Fruit fly (Drosophila melanogaster) whole organism, embryonic: ENCODE data around the gene CG32440.
A peak's percentile ranks its signal among the peaks of the same experiment; 100 is the strongest.

ENCODE experiments used
- Atf6 ChIP-seq: fragments of 200-800 bp; sonication (Bioruptor generic); IDR thresholded peaks from 2 replicates; pipeline ENCODE4 v1.3.6; 2022; ENCODE audit warnings: missing biosample characterization, missing genetic modification characterization
- Bdp1 ChIP-seq: fragments of 200-800 bp; sonication (Bioruptor generic); optimal IDR thresholded peaks from 3 replicates; lab custom pipeline; 2016; ENCODE audit warnings: missing biosample characterization, missing genetic modification characterization
- Blimp-1 ChIP-seq: fragments of 200-800 bp; sonication (Bioruptor generic); optimal IDR thresholded peaks from 3 replicates; lab custom pipeline; 2018; ENCODE audit warnings: missing biosample characterization, missing genetic modification characterization, mild to moderate bottlenecking, moderate library complexity, missing genetic modification reagents
- Bteb2 ChIP-seq: fragments of 200-800 bp; sonication (Bioruptor generic); optimal IDR thresholded peaks from 2 replicates; lab custom pipeline; 2016; ENCODE audit warnings: missing biosample characterization, missing genetic modification characterization
- CG10209 ChIP-seq: fragments of 200-800 bp; sonication (Bioruptor generic); optimal IDR thresholded peaks from 3 replicates; lab custom pipeline; 2017; ENCODE audit warnings: missing biosample characterization, mild to moderate bottlenecking, missing genetic modification characterization, missing genetic modification reagents
- CG10462 ChIP-seq: fragments of 200-800 bp; sonication (Bioruptor generic); optimal IDR thresholded peaks from 2 replicates; lab custom pipeline; 2016; ENCODE audit warnings: missing biosample characterization, missing genetic modification characterization
- CG12071 ChIP-seq: fragments of 200-800 bp; sonication (Bioruptor generic); optimal IDR thresholded peaks from 3 replicates; lab custom pipeline; 2018; ENCODE audit warnings: missing biosample characterization, mild to moderate bottlenecking, missing genetic modification characterization
- CG13424 ChIP-seq: fragments of 200-800 bp; sonication (Bioruptor generic); optimal IDR thresholded peaks from 2 replicates; lab custom pipeline; 2019; ENCODE audit warnings: missing biosample characterization, mild to moderate bottlenecking, missing genetic modification characterization, moderate library complexity
- CG15073 ChIP-seq: fragments of 200-800 bp; sonication (Bioruptor generic); optimal IDR thresholded peaks from 2 replicates; lab custom pipeline; 2016; ENCODE audit warnings: missing biosample characterization, missing genetic modification characterization
- CG1603 ChIP-seq: fragments of 200-800 bp; sonication (Bioruptor generic); optimal IDR thresholded peaks from 2 replicates; lab custom pipeline; 2019; ENCODE audit warnings: missing biosample characterization, mild to moderate bottlenecking, missing genetic modification characterization, moderate library complexity
- CG17385 ChIP-seq: fragments of 200-800 bp; sonication (Bioruptor generic); optimal IDR thresholded peaks from 3 replicates; lab custom pipeline; 2018; ENCODE audit warnings: missing biosample characterization, mild to moderate bottlenecking, missing genetic modification characterization
- CG17829 ChIP-seq: fragments of 200-800 bp; optimal IDR thresholded peaks from 2 replicates; lab custom pipeline; 2019; ENCODE audit warnings: missing biosample characterization, mild to moderate bottlenecking, missing genetic modification characterization, moderate library complexity
- CG1832 ChIP-seq: fragments of 200-800 bp; sonication (Bioruptor generic); optimal IDR thresholded peaks from 2 replicates; lab custom pipeline; 2017; ENCODE audit warnings: missing biosample characterization, mild to moderate bottlenecking, missing genetic modification characterization, inconsistent platforms
- CG18599 ChIP-seq: fragments of 200-800 bp; sonication (Bioruptor generic); optimal IDR thresholded peaks from 3 replicates; lab custom pipeline; 2017; ENCODE audit warnings: missing biosample characterization, missing genetic modification characterization, mild to moderate bottlenecking, moderate library complexity, missing genetic modification reagents
- CG31365 ChIP-seq: fragments of 200-800 bp; sonication (Bioruptor generic); optimal IDR thresholded peaks from 2 replicates; lab custom pipeline; 2018; ENCODE audit warnings: missing biosample characterization, mild to moderate bottlenecking, missing genetic modification characterization
- CG42726 ChIP-seq: fragments of 200-800 bp; sonication (Bioruptor generic); IDR thresholded peaks from 2 replicates; pipeline ENCODE4 v1.3.6; 2022; ENCODE audit warnings: missing biosample characterization, missing genetic modification characterization; ENCODE audit not compliant: partially characterized antibody
- CG4617 ChIP-seq: fragments of 200-800 bp; sonication (Bioruptor generic); optimal IDR thresholded peaks from 3 replicates; lab custom pipeline; 2016; ENCODE audit warnings: missing biosample characterization, missing genetic modification characterization, borderline replicate concordance
- CG4730 ChIP-seq: fragments of 200-800 bp; sonication (Bioruptor generic); IDR thresholded peaks from 2 replicates; pipeline ENCODE4 v1.3.6; 2022; ENCODE audit warnings: missing biosample characterization, missing genetic modification characterization
- CG6272 ChIP-seq: fragments of 200-800 bp; sonication (Bioruptor generic); IDR thresholded peaks from 2 replicates; pipeline ENCODE4 v1.3.6; 2022; ENCODE audit warnings: missing biosample characterization, missing genetic modification characterization
- CG7271 ChIP-seq: fragments of 200-800 bp; sonication (Bioruptor generic); optimal IDR thresholded peaks from 2 replicates; lab custom pipeline; 2018; ENCODE audit warnings: missing biosample characterization, mild to moderate bottlenecking, missing genetic modification characterization, moderate library complexity
- CG8765 ChIP-seq: fragments of 200-800 bp; sonication (Bioruptor generic); IDR thresholded peaks from 2 replicates; pipeline ENCODE4 v1.3.6; 2022; ENCODE audit warnings: missing biosample characterization, missing genetic modification characterization
- CG9609 ChIP-seq: fragments of 200-800 bp; sonication (Bioruptor generic); optimal IDR thresholded peaks from 3 replicates; lab custom pipeline; 2016; ENCODE audit warnings: missing biosample characterization, missing genetic modification characterization
- CG9876 ChIP-seq: fragments of 200-800 bp; sonication (Bioruptor generic); optimal IDR thresholded peaks from 2 replicates; lab custom pipeline; 2016; ENCODE audit warnings: missing biosample characterization, missing genetic modification characterization
- D19B ChIP-seq: fragments of 200-800 bp; sonication (Bioruptor generic); optimal IDR thresholded peaks from 2 replicates; lab custom pipeline; 2017; ENCODE audit warnings: missing biosample characterization, mild to moderate bottlenecking, missing genetic modification characterization
- E2f2 ChIP-seq: fragments of 200-800 bp; sonication (Bioruptor generic); IDR thresholded peaks from 2 replicates; pipeline ENCODE4 v1.3.6; 2022; ENCODE audit warnings: missing biosample characterization, missing genetic modification characterization
- Ets65A ChIP-seq: fragments of 200-800 bp; sonication (Bioruptor generic); peaks from one replicate; lab custom pipeline; 2016; ENCODE audit warnings: missing biosample characterization, missing genetic modification characterization
- Fer1 ChIP-seq: fragments of 200-800 bp; sonication (Bioruptor generic); optimal IDR thresholded peaks from 2 replicates; lab custom pipeline; 2017; ENCODE audit warnings: missing biosample characterization, mild to moderate bottlenecking, missing genetic modification characterization
- H2.0 ChIP-seq: fragments of 200-800 bp; sonication (Bioruptor generic); IDR thresholded peaks from 2 replicates; pipeline ENCODE4 v1.3.6; 2022; ENCODE audit warnings: missing biosample characterization, missing genetic modification characterization
- HmgZ ChIP-seq: fragments of 200-800 bp; sonication (Bioruptor generic); optimal IDR thresholded peaks from 2 replicates; lab custom pipeline; 2018; ENCODE audit warnings: missing biosample characterization, mild to moderate bottlenecking, missing genetic modification characterization
- Hr51 ChIP-seq, 2 experiments: fragments of 200-800 bp; sonication (Bioruptor generic); optimal IDR thresholded peaks; 2 replicates in 1 of 2; 3 replicates in 1 of 2; lab custom pipeline; 2016 to 2018; ENCODE audit warnings: missing biosample characterization in 2 of 2, missing genetic modification characterization in 2 of 2, mild to moderate bottlenecking in 1 of 2, moderate library complexity in 1 of 2
- Mad ChIP-seq: fragments of 200-800 bp; sonication (Bioruptor generic); optimal IDR thresholded peaks from 2 replicates; lab custom pipeline; 2016; ENCODE audit warnings: missing biosample characterization, missing genetic modification characterization
- Oli ChIP-seq: fragments of 200-800 bp; sonication (Bioruptor generic); optimal IDR thresholded peaks from 2 replicates; lab custom pipeline; 2018; ENCODE audit warnings: missing biosample characterization, mild to moderate bottlenecking, missing genetic modification characterization, moderate library complexity
- Trl ChIP-seq, 3 experiments: fragments of >200 bp in 2 of 3; fragments of 200-800 bp in 1 of 3; sonication (Bioruptor generic) in 1 of 3; optimal IDR thresholded peaks; 2 replicates in 1 of 3; 3 replicates in 2 of 3; lab custom pipeline; 2016 to 2017; ENCODE audit warnings: missing biosample characterization in 1 of 3, missing genetic modification characterization in 1 of 3
- Xrp1 ChIP-seq: fragments of 200-800 bp; sonication (Bioruptor generic); IDR thresholded peaks from 2 replicates; pipeline ENCODE4 v1.3.6; 2022; ENCODE audit warnings: missing biosample characterization, missing genetic modification characterization
- amos ChIP-seq: fragments of 200-800 bp; sonication (Bioruptor generic); IDR thresholded peaks from 2 replicates; pipeline ENCODE4 v1.3.6; 2022; ENCODE audit warnings: missing biosample characterization, missing genetic modification characterization; ENCODE audit not compliant: partially characterized antibody
- chinmo ChIP-seq: fragments of 200-800 bp; sonication (Bioruptor generic); IDR thresholded peaks from 4 replicates; pipeline ENCODE4 v1.3.6; 2022; ENCODE audit warnings: missing biosample characterization, missing genetic modification characterization; ENCODE audit not compliant: partially characterized antibody
- chn ChIP-seq: fragments of 200-800 bp; sonication (Bioruptor generic); optimal IDR thresholded peaks from 2 replicates; lab custom pipeline; 2016; ENCODE audit warnings: missing biosample characterization, missing genetic modification characterization
- dmrt99B ChIP-seq: fragments of 200-800 bp; sonication (Bioruptor generic); optimal IDR thresholded peaks from 2 replicates; lab custom pipeline; 2018; ENCODE audit warnings: missing biosample characterization, mild to moderate bottlenecking, missing genetic modification characterization, moderate library complexity
- eyg ChIP-seq: fragments of 200-800 bp; sonication (Bioruptor generic); optimal IDR thresholded peaks from 3 replicates; lab custom pipeline; 2016; ENCODE audit warnings: missing biosample characterization, missing genetic modification characterization
- ftz-f1 ChIP-seq: fragments of 200-800 bp; sonication (Bioruptor generic); optimal IDR thresholded peaks from 2 replicates; lab custom pipeline; 2016; ENCODE audit warnings: missing biosample characterization, missing genetic modification characterization
- gce ChIP-seq: fragments of 200-800 bp; sonication (Bioruptor generic); IDR thresholded peaks from 3 replicates; pipeline ENCODE4 v1.3.6; 2022; ENCODE audit warnings: missing biosample characterization, missing genetic modification characterization
- gem ChIP-seq: fragments of 200-800 bp; sonication (Bioruptor generic); optimal IDR thresholded peaks from 2 replicates; lab custom pipeline; 2019; ENCODE audit warnings: missing biosample characterization, mild to moderate bottlenecking, missing genetic modification characterization, moderate library complexity
- kni ChIP-seq: fragments of 200-800 bp; sonication (Bioruptor generic); optimal IDR thresholded peaks from 3 replicates; lab custom pipeline; 2017; ENCODE audit warnings: mild to moderate bottlenecking, missing biosample characterization, missing genetic modification reagents, missing genetic modification characterization
- luna ChIP-seq: fragments of 200-800 bp; sonication (Bioruptor generic); optimal IDR thresholded peaks from 2 replicates; lab custom pipeline; 2016; ENCODE audit warnings: missing biosample characterization, missing genetic modification characterization
- mirr ChIP-seq: fragments of 200-800 bp; sonication (Bioruptor generic); optimal IDR thresholded peaks from 3 replicates; lab custom pipeline; 2018; ENCODE audit warnings: missing biosample characterization, mild to moderate bottlenecking, missing genetic modification characterization
- nom ChIP-seq: fragments of 200-800 bp; sonication (Bioruptor generic); optimal IDR thresholded peaks from 2 replicates; lab custom pipeline; 2017; ENCODE audit warnings: missing biosample characterization, missing genetic modification characterization, mild to moderate bottlenecking, moderate library complexity, missing genetic modification reagents
- pb ChIP-seq: fragments of 200-800 bp; sonication (Bioruptor generic); optimal IDR thresholded peaks from 3 replicates; lab custom pipeline; 2016; ENCODE audit warnings: missing biosample characterization, missing genetic modification characterization
- psq ChIP-seq: fragments of 200-800 bp; sonication (Bioruptor generic); optimal IDR thresholded peaks from 2 replicates; lab custom pipeline; 2017; ENCODE audit warnings: missing biosample characterization, missing genetic modification characterization
- yki ChIP-seq: fragments of >200 bp; optimal IDR thresholded peaks from 3 replicates; lab custom pipeline; 2018

The CG32440 gene

DNA sequence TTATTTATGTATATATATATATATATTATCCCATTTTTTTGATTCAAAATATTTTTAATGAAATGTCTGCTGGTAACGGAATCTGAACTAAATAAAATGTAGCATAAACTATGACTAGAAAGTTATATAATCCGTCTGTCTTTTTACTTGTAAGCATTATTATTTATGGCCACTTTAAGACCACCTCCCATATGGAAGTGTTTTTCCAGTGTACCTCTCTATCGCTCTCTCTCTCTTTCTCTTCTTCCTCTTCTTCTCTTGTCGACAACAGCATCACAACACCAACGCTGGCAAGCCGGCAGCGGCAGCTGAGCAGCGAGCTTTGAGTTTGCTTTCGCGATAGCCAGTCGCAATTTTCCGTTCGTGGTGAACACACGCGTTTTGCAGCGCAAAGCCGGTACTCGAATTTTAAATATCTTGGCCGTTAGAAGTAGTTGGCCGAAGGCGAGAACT lies 22.2 kb downstream of the CG32440 start, which contains the start of gene rgn (continued):
- TF ChIP-seq luna (GFP tag; lab: Kevin White, UChicago) (peak; percentile 52), CG15073 (GFP tag; lab: Kevin White, UChicago) (no peak), CG12071 (GFP tag; lab: Kevin White, UChicago) (peak; percentile 53), CG7271 (no peak), CG1603 (peak; percentile 52), Mad (GFP tag; lab: Kevin White, UChicago) (no peak), CG10209 (peak; percentile 82), ftz-f1 (GFP tag; lab: Kevin White, UChicago) (peak; percentile 7), CG42726 (GFP tag; lab: Robert Waterston, UW) (peak; percentile 37; the same call in 1 of the 2 replicates), chn (GFP tag; lab: Kevin White, UChicago) (no peak), Bdp1 (GFP tag; lab: Kevin White, UChicago) (peak; percentile 7), Blimp-1 (GFP tag; lab: Kevin White, UChicago) (peak; percentile 43), gem (tag; lab: Kevin White, UChicago) (peak; percentile 90), Bteb2 (GFP tag; lab: Kevin White, UChicago) (peak; percentile 23), D19B (GFP tag; lab: Kevin White, UChicago) (peak; percentile 77), Hr51 (GFP tag; optimal IDR thresholded peaks at IDR 0.05; lab: Kevin White, UChicago) (peak in 1 of 2 experiments; percentile 88), eyg (peak; percentile 64), yki (lab: Kevin White, UChicago) (no peak), Trl (optimal IDR thresholded peaks at IDR 0.05; lab: Kevin White, UChicago) (peak; percentile 36 to 86), Trl (GFP tag; optimal IDR thresholded peaks at IDR 0.05; lab: Kevin White, UChicago) (peak; percentile 57), kni (GFP tag; lab: Kevin White, UChicago) (no peak), dmrt99B (tag; lab: Kevin White, UChicago) (peak; percentile 84), pb (GFP tag; lab: Kevin White, UChicago) (peak; percentile 60), gce (0 out of 3 replicates have a peak, but pooled peaks have one; percentile 31), chinmo (GFP tag; lab: Robert Waterston, UW) (peak; percentile 87), amos (GFP tag; lab: Robert Waterston, UW) (no peak; the same call in 1 of the 2 replicates), CG31365 (tag; lab: Kevin White, UChicago) (no peak), CG9876 (GFP tag; lab: Kevin White, UChicago) (peak; percentile 61), Xrp1 (GFP tag; lab: Robert Waterston, UW) (peak; percentile 66), mirr (peak; percentile 25), CG18599 (GFP tag; lab: Kevin White, UChicago) (peak; percentile 89), CG17385 (GFP tag; lab: Kevin White, UChicago) (peak; percentile 87), CG8765 (GFP tag; lab: Robert Waterston, UW) (peak; percentile 37; the same call in 1 of the 2 replicates), Fer1 (GFP tag; lab: Kevin White, UChicago) (peak; percentile 86), Atf6 (peak; percentile 73), CG9609 (GFP tag; lab: Kevin White, UChicago) (peak; percentile 70), E2f2 (GFP tag; lab: Robert Waterston, UW) (peak; percentile 53), CG4617 (peak; percentile 30), CG4730 (GFP tag; lab: Robert Waterston, UW) (peak; percentile 60; the same call in 1 of the 2 replicates), Ets65A (GFP tag; lab: Kevin White, UChicago) (peak; percentile 91), CG1832 (peak; percentile 21), psq (peak; percentile 28), CG17829 (tag; lab: Kevin White, UChicago) (peak; percentile 63), CG13424 (tag; lab: Kevin White, UChicago) (peak; percentile 81), HmgZ (tag; lab: Kevin White, UChicago) (peak; percentile 59), H2.0 (GFP tag; lab: Robert Waterston, UW) (peak; percentile 70; the same call in 1 of the 2 replicates), nom (GFP tag; lab: Kevin White, UChicago) (peak; percentile 51), CG10462 (peak; percentile 41), Oli (tag; lab: Kevin White, UChicago) (peak; percentile 77), CG6272 (GFP tag; lab: Robert Waterston, UW) (peak; percentile 47; the same call in 1 of the 2 replicates)
